Fruit fly (Drosophila melanogaster) whole organism, embryonic: ENCODE data around the gene DZIP1.

Experiments
- CG10431 ChIP-seq: fragments of 200-800 bp; sonication (Bioruptor generic); optimal IDR thresholded peaks from 3 replicates; lab custom pipeline; 2018; ENCODE audit warnings: missing biosample characterization, mild to moderate bottlenecking, missing genetic modification characterization
- CG11247 ChIP-seq: fragments of 200-800 bp; sonication (Bioruptor generic); IDR thresholded peaks from 2 replicates; pipeline ENCODE4 v1.3.6; 2022; ENCODE audit warnings: missing biosample characterization, missing genetic modification characterization
- CG11456 ChIP-seq: fragments of 200-800 bp; sonication (Bioruptor generic); IDR thresholded peaks from 3 replicates; pipeline ENCODE4 v1.3.6; 2022; ENCODE audit warnings: missing biosample characterization, missing genetic modification characterization
- CG11695 ChIP-seq: fragments of 200-800 bp; sonication (Bioruptor generic); IDR thresholded peaks from 3 replicates; pipeline ENCODE4 v1.3.6; 2022; ENCODE audit warnings: missing biosample characterization, missing genetic modification characterization
- CG12659 ChIP-seq: fragments of 200-800 bp; sonication (Bioruptor generic); optimal IDR thresholded peaks from 3 replicates; lab custom pipeline; 2017; ENCODE audit warnings: mild to moderate bottlenecking, missing biosample characterization, missing genetic modification reagents, missing genetic modification characterization
- CG15011 ChIP-seq: fragments of 200-800 bp; sonication (Bioruptor generic); optimal IDR thresholded peaks from 3 replicates; lab custom pipeline; 2018; ENCODE audit warnings: missing biosample characterization, mild to moderate bottlenecking, missing genetic modification characterization
- CG15696 ChIP-seq: fragments of 200-800 bp; sonication (Bioruptor generic); optimal IDR thresholded peaks from 2 replicates; lab custom pipeline; 2019; ENCODE audit warnings: missing biosample characterization, mild to moderate bottlenecking, missing genetic modification characterization, moderate library complexity
- CG17568 ChIP-seq: fragments of 200-800 bp; sonication (Bioruptor generic); optimal IDR thresholded peaks from 2 replicates; lab custom pipeline; 2018; ENCODE audit warnings: missing biosample characterization, mild to moderate bottlenecking, missing genetic modification characterization, moderate library complexity
- CG18011 ChIP-seq: fragments of 200-800 bp; sonication (Bioruptor generic); optimal IDR thresholded peaks from 2 replicates; lab custom pipeline; 2017; ENCODE audit warnings: missing biosample characterization, missing genetic modification characterization, mild to moderate bottlenecking, moderate library complexity, missing genotype
- CG32532 ChIP-seq: fragments of 200-800 bp; sonication (Bioruptor generic); IDR thresholded peaks from 2 replicates; pipeline ENCODE4 v1.3.6; 2022; ENCODE audit warnings: missing biosample characterization, missing genetic modification characterization
- CG3995 ChIP-seq: fragments of 200-800 bp; sonication (Bioruptor generic); optimal IDR thresholded peaks from 3 replicates; lab custom pipeline; 2016; ENCODE audit warnings: missing biosample characterization, missing genetic modification characterization
- CG8290 ChIP-seq, 3 experiments: fragments of 200-800 bp; sonication (Bioruptor generic); optimal IDR thresholded peaks; 2 replicates each; lab custom pipeline; 2016 to 2019; ENCODE audit warnings: missing biosample characterization in 3 of 3, missing genetic modification characterization in 3 of 3, mild to moderate bottlenecking in 2 of 3, moderate library complexity in 1 of 3
- CG8478 ChIP-seq: fragments of >200 bp; optimal IDR thresholded peaks from 2 replicates; lab custom pipeline; 2018
- Dfd ChIP-seq, 2 experiments: fragments of >200 bp; optimal IDR thresholded peaks; 2 replicates each; lab custom pipeline; 2017; ENCODE audit warnings: missing biosample characterization in 2 of 2, missing genetic modification characterization in 2 of 2
- Drgx ChIP-seq: fragments of 200-800 bp; sonication (Bioruptor generic); IDR thresholded peaks from 2 replicates; pipeline ENCODE4 v1.3.6; 2022; ENCODE audit warnings: missing biosample characterization, missing genetic modification characterization
- Eip74EF ChIP-seq, 2 experiments: fragments of 200-800 bp in 1 of 2; fragments of >200 bp in 1 of 2; sonication (Bioruptor generic) in 1 of 2; optimal IDR thresholded peaks; 2 replicates each; lab custom pipeline; 2017 to 2019; ENCODE audit warnings: missing biosample characterization in 2 of 2, missing genetic modification characterization in 2 of 2, mild to moderate bottlenecking in 1 of 2, moderate library complexity in 1 of 2
- Mad ChIP-seq: fragments of 200-800 bp; sonication (Bioruptor generic); optimal IDR thresholded peaks from 2 replicates; lab custom pipeline; 2016; ENCODE audit warnings: missing biosample characterization, missing genetic modification characterization
- Sry-β ChIP-seq: fragments of 200-800 bp; sonication (Bioruptor generic); optimal IDR thresholded peaks from 2 replicates; lab custom pipeline; 2018; ENCODE audit warnings: missing biosample characterization, mild to moderate bottlenecking, missing genetic modification characterization, moderate library complexity
- abd-A ChIP-seq: fragments of 200-800 bp; sonication (Bioruptor generic); optimal IDR thresholded peaks from 3 replicates; lab custom pipeline; 2019; ENCODE audit warnings: missing biosample characterization, mild to moderate bottlenecking, missing genetic modification characterization, moderate library complexity
- ara ChIP-seq: fragments of 200-800 bp; sonication (Bioruptor generic); IDR thresholded peaks from 2 replicates; pipeline ENCODE4 v1.3.6; 2022; ENCODE audit warnings: missing biosample characterization, missing genetic modification characterization
- ase ChIP-seq: fragments of 200-800 bp; sonication (Bioruptor generic); IDR thresholded peaks from 3 replicates; pipeline ENCODE4 v1.3.6; 2022; ENCODE audit warnings: missing biosample characterization, missing genetic modification characterization
- ato ChIP-seq: fragments of 200-800 bp; sonication (Bioruptor generic); IDR thresholded peaks from 2 replicates; pipeline ENCODE4 v1.3.6; 2022; ENCODE audit warnings: missing biosample characterization, missing genetic modification characterization; ENCODE audit not compliant: partially characterized antibody
- bab2 ChIP-seq: fragments of 200-800 bp; sonication (Bioruptor generic); optimal IDR thresholded peaks from 2 replicates; lab custom pipeline; 2016; ENCODE audit warnings: missing biosample characterization, missing genetic modification characterization
- cg ChIP-seq: fragments of 200-800 bp; sonication (Bioruptor generic); optimal IDR thresholded peaks from 3 replicates; lab custom pipeline; 2019; ENCODE audit warnings: missing biosample characterization, mild to moderate bottlenecking, missing genetic modification characterization, moderate library complexity
- dpn ChIP-seq, 2 experiments: fragments of 200-800 bp; sonication (Bioruptor generic); optimal IDR thresholded peaks; 3 replicates each; lab custom pipeline; 2016; ENCODE audit warnings: missing biosample characterization in 2 of 2, missing genetic modification characterization in 2 of 2
- ems ChIP-seq: fragments of 200-800 bp; sonication (Bioruptor generic); optimal IDR thresholded peaks from 3 replicates; lab custom pipeline; 2016; ENCODE audit warnings: missing biosample characterization, missing genetic modification characterization
- en ChIP-seq: fragments of 200-800 bp; sonication (Bioruptor generic); optimal IDR thresholded peaks from 2 replicates; lab custom pipeline; 2016; ENCODE audit warnings: missing biosample characterization, missing genetic modification characterization
- eyg ChIP-seq: fragments of 200-800 bp; sonication (Bioruptor generic); optimal IDR thresholded peaks from 3 replicates; lab custom pipeline; 2016; ENCODE audit warnings: missing biosample characterization, missing genetic modification characterization
- fd64A ChIP-seq: fragments of 200-800 bp; sonication (Bioruptor generic); optimal IDR thresholded peaks from 3 replicates; lab custom pipeline; 2018; ENCODE audit warnings: missing biosample characterization, mild to moderate bottlenecking, missing genetic modification characterization
- gem ChIP-seq: fragments of 200-800 bp; sonication (Bioruptor generic); optimal IDR thresholded peaks from 2 replicates; lab custom pipeline; 2019; ENCODE audit warnings: missing biosample characterization, mild to moderate bottlenecking, missing genetic modification characterization, moderate library complexity
- gro ChIP-seq: fragments of 200-800 bp; sonication (Bioruptor generic); optimal IDR thresholded peaks from 2 replicates; lab custom pipeline; 2016; ENCODE audit warnings: missing biosample characterization, missing genetic modification characterization
- gsb-n ChIP-seq: fragments of 200-800 bp; sonication (Bioruptor generic); optimal IDR thresholded peaks from 3 replicates; lab custom pipeline; 2018; ENCODE audit warnings: missing biosample characterization, mild to moderate bottlenecking, missing genetic modification characterization
- hkb ChIP-seq, 2 experiments: fragments of 200-800 bp in 1 of 2; fragments of >200 bp in 1 of 2; sonication (Bioruptor generic) in 1 of 2; IDR thresholded peaks in 1 of 2; optimal IDR thresholded peaks in 1 of 2; 2 replicates each; pipeline versions ENCODE4 v1.3.6 to Lab custom; 2017 to 2022; ENCODE audit warnings: missing biosample characterization in 1 of 2, missing genetic modification characterization in 1 of 2
- ind ChIP-seq: fragments of 200-800 bp; sonication (Bioruptor generic); optimal IDR thresholded peaks from 3 replicates; lab custom pipeline; 2016; ENCODE audit warnings: missing biosample characterization, missing genetic modification characterization
- inv ChIP-seq: fragments of 200-800 bp; sonication (Bioruptor generic); IDR thresholded peaks from 2 replicates; pipeline ENCODE4 v1.3.6; 2022; ENCODE audit warnings: missing biosample characterization, missing genetic modification characterization; ENCODE audit not compliant: partially characterized antibody
- jing ChIP-seq: fragments of 200-800 bp; sonication (Bioruptor generic); optimal IDR thresholded peaks from 2 replicates; lab custom pipeline; 2018; ENCODE audit warnings: missing biosample characterization, mild to moderate bottlenecking, missing genetic modification characterization
- ken ChIP-seq: fragments of 200-800 bp; sonication (Bioruptor generic); IDR thresholded peaks from 3 replicates; pipeline ENCODE4 v1.3.6; 2022; ENCODE audit warnings: missing biosample characterization, missing genetic modification characterization
- lilli ChIP-seq: fragments of 200-800 bp; sonication (Bioruptor generic); optimal IDR thresholded peaks from 3 replicates; lab custom pipeline; 2016; ENCODE audit warnings: missing biosample characterization, missing genetic modification characterization
- nom ChIP-seq: fragments of 200-800 bp; sonication (Bioruptor generic); optimal IDR thresholded peaks from 2 replicates; lab custom pipeline; 2017; ENCODE audit warnings: missing biosample characterization, missing genetic modification characterization, mild to moderate bottlenecking, moderate library complexity, missing genetic modification reagents
- pnt ChIP-seq: fragments of 200-800 bp; sonication (Bioruptor generic); optimal IDR thresholded peaks from 3 replicates; lab custom pipeline; 2016; ENCODE audit warnings: missing biosample characterization, missing genetic modification characterization
- prd ChIP-seq, 3 experiments: fragments of >200 bp in 2 of 3; fragments of 200-800 bp in 1 of 3; sonication (Bioruptor generic) in 1 of 3; optimal IDR thresholded peaks in 2 of 3; IDR thresholded peaks in 1 of 3; 2 replicates in 2 of 3; 3 replicates in 1 of 3; pipeline versions ENCODE4 v1.3.6 to Lab custom; 2017 to 2022; ENCODE audit warnings: missing biosample characterization in 1 of 3, missing genetic modification characterization in 1 of 3
- repo ChIP-seq: fragments of 200-800 bp; sonication (Bioruptor generic); optimal IDR thresholded peaks from 2 replicates; lab custom pipeline; 2016; ENCODE audit warnings: missing biosample characterization, missing genetic modification characterization
- run ChIP-seq: fragments of 200-800 bp; sonication (Bioruptor generic); optimal IDR thresholded peaks from 3 replicates; lab custom pipeline; 2018; ENCODE audit warnings: missing biosample characterization, mild to moderate bottlenecking, missing genetic modification characterization
- slp2 ChIP-seq: fragments of 200-800 bp; sonication (Bioruptor generic); optimal IDR thresholded peaks from 2 replicates; lab custom pipeline; 2016; ENCODE audit warnings: missing biosample characterization, missing genetic modification characterization
- sna ChIP-seq: fragments of 200-800 bp; sonication (Bioruptor generic); IDR thresholded peaks from 2 replicates; pipeline ENCODE4 v1.3.6; 2022; ENCODE audit warnings: missing biosample characterization, missing genetic modification characterization; ENCODE audit not compliant: partially characterized antibody
- sr ChIP-seq: fragments of 200-800 bp; sonication (Bioruptor generic); IDR thresholded peaks from 3 replicates; pipeline ENCODE4 v1.3.6; 2022; ENCODE audit warnings: missing biosample characterization, missing genetic modification characterization
- tx ChIP-seq: fragments of 200-800 bp; sonication (Bioruptor generic); optimal IDR thresholded peaks from 2 replicates; lab custom pipeline; 2016; ENCODE audit warnings: missing biosample characterization, missing genetic modification characterization
- unpg ChIP-seq: fragments of 200-800 bp; sonication (Bioruptor generic); optimal IDR thresholded peaks from 3 replicates; lab custom pipeline; 2018; ENCODE audit warnings: missing biosample characterization, mild to moderate bottlenecking, missing genetic modification characterization, moderate library complexity
- usp ChIP-seq: fragments of >200 bp; optimal IDR thresholded peaks from 2 replicates; lab custom pipeline; 2017; ENCODE audit warnings: missing biosample characterization, missing genetic modification characterization
- wor ChIP-seq: fragments of 200-800 bp; sonication (Bioruptor generic); IDR thresholded peaks from 2 replicates; pipeline ENCODE4 v1.3.6; 2022; ENCODE audit warnings: missing biosample characterization, missing genetic modification characterization
- zf30C ChIP-seq: fragments of 200-800 bp; sonication (Bioruptor generic); optimal IDR thresholded peaks from 3 replicates; lab custom pipeline; 2018; ENCODE audit warnings: missing biosample characterization, mild to moderate bottlenecking, missing genetic modification characterization

The DZIP1 gene

DNA sequence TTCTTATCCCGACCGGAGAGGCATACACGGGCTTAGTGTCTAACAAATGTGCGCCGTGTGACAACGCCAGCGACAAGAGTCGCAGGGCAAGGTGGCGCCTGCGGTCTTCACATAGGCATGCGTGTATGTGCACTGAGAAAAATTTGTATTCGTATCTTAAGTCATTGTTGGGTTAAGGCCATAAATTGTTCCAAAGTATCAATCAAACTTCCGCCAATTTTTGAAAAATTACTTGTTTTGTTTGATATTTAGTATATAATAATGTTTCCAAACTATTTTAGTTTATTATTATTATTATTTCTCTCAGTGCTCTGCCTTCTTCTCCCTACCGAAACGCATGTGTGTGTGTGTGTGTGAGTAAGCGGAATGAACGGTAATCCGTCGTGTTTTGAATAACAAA lies 47.8 kb upstream of the DZIP1 start (continued):
- no peak for TF ChIP-seq jing (GFP tag; lab: Kevin White, UChicago)
- no peak for TF ChIP-seq sr (GFP tag; lab: Robert Waterston, UW)
- TF ChIP-seq gro (GFP tag; lab: Kevin White, UChicago) = no peak
- no peak for TF ChIP-seq hkb (optimal IDR thresholded peaks at IDR 0.05; lab: Kevin White, UChicago)
- no peak for TF ChIP-seq hkb (GFP tag; IDR thresholded peaks at IDR 0.05; lab: Robert Waterston, UW)
- no peak for TF ChIP-seq inv (GFP tag; lab: Robert Waterston, UW)
- no peak for TF ChIP-seq CG15011 (GFP tag; lab: Kevin White, UChicago)
- TF ChIP-seq ken (GFP tag; lab: Robert Waterston, UW) = no peak
- no peak for TF ChIP-seq dpn (GFP tag; optimal IDR thresholded peaks at IDR 0.05; lab: Kevin White, UChicago)
- TF ChIP-seq ara (GFP tag; lab: Robert Waterston, UW) = no peak
- TF ChIP-seq Sry-β (GFP tag; lab: Kevin White, UChicago) = no peak
- TF ChIP-seq en (GFP tag; lab: Kevin White, UChicago) = no peak
- TF ChIP-seq eyg = no peak
- no peak for TF ChIP-seq abd-A (tag; lab: Kevin White, UChicago)
- no peak for TF ChIP-seq slp2 (GFP tag; lab: Kevin White, UChicago)
- peak; percentile 59 for TF ChIP-seq gem
- TF ChIP-seq cg (GFP tag; lab: Kevin White, UChicago) = no peak
- TF ChIP-seq run = no peak
- no peak for TF ChIP-seq CG11247 (GFP tag; lab: Robert Waterston, UW)
- no peak for TF ChIP-seq usp (GFP tag; lab: Kevin White, UChicago)
- TF ChIP-seq Eip74EF (GFP tag; optimal IDR thresholded peaks at IDR 0.05; lab: Kevin White, UChicago) = no peak
- TF ChIP-seq CG12659 (GFP tag; lab: Kevin White, UChicago) = peak; percentile 12
- no peak for TF ChIP-seq ase (GFP tag; lab: Robert Waterston, UW)
- no peak for TF ChIP-seq sna (GFP tag; lab: Robert Waterston, UW)
- TF ChIP-seq CG8478 (lab: Kevin White, UChicago) = no peak
- no peak for TF ChIP-seq CG8290 (GFP tag; optimal IDR thresholded peaks at IDR 0.05; lab: Kevin White, UChicago)
- TF ChIP-seq CG8290 (tag; optimal IDR thresholded peaks at IDR 0.05; lab: Kevin White, UChicago) = no peak
- no peak for TF ChIP-seq prd (optimal IDR thresholded peaks at IDR 0.05; lab: Kevin White, UChicago)
- TF ChIP-seq prd (GFP tag; IDR thresholded peaks at IDR 0.05; lab: Robert Waterston, UW) = no peak; the same call in 2 of the 3 replicates
- TF ChIP-seq nom (GFP tag; lab: Kevin White, UChicago) = no peak
- no peak for TF ChIP-seq ind
- TF ChIP-seq Mad (GFP tag; lab: Kevin White, UChicago) = no peak
- TF ChIP-seq Drgx (GFP tag; lab: Robert Waterston, UW) = no peak
- no peak for TF ChIP-seq wor (GFP tag; lab: Robert Waterston, UW)
- peak; percentile 24 for TF ChIP-seq unpg (GFP tag; lab: Kevin White, UChicago)
- TF ChIP-seq CG11695 (GFP tag; lab: Robert Waterston, UW) = no peak
- TF ChIP-seq Dfd (GFP tag; optimal IDR thresholded peaks at IDR 0.05; lab: Kevin White, UChicago) = no peak
- TF ChIP-seq lilli (GFP tag; lab: Kevin White, UChicago) = no peak
- TF ChIP-seq CG15696 (tag; lab: Kevin White, UChicago) = no peak
- TF ChIP-seq CG17568 (GFP tag; lab: Kevin White, UChicago) = no peak
- TF ChIP-seq ato = no peak
- no peak for TF ChIP-seq CG18011
- no peak for TF ChIP-seq fd64A
- no peak for TF ChIP-seq ems (GFP tag; lab: Kevin White, UChicago)
- peak; percentile 7 for TF ChIP-seq zf30C (GFP tag; lab: Kevin White, UChicago)
- TF ChIP-seq pnt (GFP tag; lab: Kevin White, UChicago) = no peak
- TF ChIP-seq CG11456 (GFP tag; lab: Robert Waterston, UW) = no peak
- TF ChIP-seq tx (GFP tag; lab: Kevin White, UChicago) = no peak
- peak; percentile 34; the same call in 1 of the 2 replicates for TF ChIP-seq CG32532 (GFP tag; lab: Robert Waterston, UW)
- no peak for TF ChIP-seq gsb-n
- TF ChIP-seq bab2 (GFP tag; lab: Kevin White, UChicago) = no peak
- no peak for TF ChIP-seq repo (GFP tag; lab: Kevin White, UChicago)
- no peak for TF ChIP-seq CG3995 (GFP tag; lab: Kevin White, UChicago)
- no peak for TF ChIP-seq CG10431 (GFP tag; lab: Kevin White, UChicago)
